Fruit fly (Drosophila melanogaster) whole organism, prepupa: ENCODE measurements around the gene CARPB.

Experiments used
- Blimp-1 ChIP-seq: fragments of 200-800 bp; sonication (Bioruptor generic); optimal IDR thresholded peaks from 3 replicates; lab custom pipeline; 2017; ENCODE audit warnings: missing biosample characterization, missing genetic modification characterization, mild to moderate bottlenecking, moderate library complexity, missing genetic modification reagents
- CG11294 ChIP-seq: fragments of 200-800 bp; sonication (Bioruptor generic); IDR thresholded peaks from 2 replicates; pipeline ENCODE4 v1.3.6; 2022; ENCODE audit warnings: missing biosample characterization, missing genetic modification characterization
- CG16779 ChIP-seq: fragments of 200-800 bp; sonication (Bioruptor generic); optimal IDR thresholded peaks from 3 replicates; lab custom pipeline; 2017; ENCODE audit warnings: missing biosample characterization, mild to moderate bottlenecking, missing genetic modification characterization
- CG7368 ChIP-seq: fragments of 200-800 bp; sonication (Bioruptor generic); optimal IDR thresholded peaks from 3 replicates; lab custom pipeline; 2016; ENCODE audit warnings: missing biosample characterization, missing genetic modification characterization
- CG8119 ChIP-seq: fragments of 200-800 bp; sonication (Bioruptor generic); IDR thresholded peaks from 3 replicates; pipeline ENCODE4 v1.3.6; 2022; ENCODE audit warnings: missing biosample characterization, missing genetic modification characterization
- CG8632 ChIP-seq: fragments of 200-800 bp; sonication (Bioruptor generic); optimal IDR thresholded peaks from 3 replicates; lab custom pipeline; 2016; ENCODE audit warnings: missing biosample characterization, missing genetic modification characterization
- Hr38 ChIP-seq: sonication (Bioruptor generic); optimal IDR thresholded peaks from 2 replicates; lab custom pipeline; 2016; ENCODE audit warnings: missing biosample characterization, missing genetic modification characterization
- Met ChIP-seq: fragments of 200-800 bp; sonication (Bioruptor generic); optimal IDR thresholded peaks from 3 replicates; lab custom pipeline; 2016; ENCODE audit warnings: missing biosample characterization, missing genetic modification characterization
- Sox102F ChIP-seq: fragments of 200-800 bp; sonication (Bioruptor generic); optimal IDR thresholded peaks from 2 replicates; lab custom pipeline; 2016; ENCODE audit warnings: missing biosample characterization, mild to moderate bottlenecking, missing genetic modification characterization
- cyc ChIP-seq: fragments of 200-800 bp; sonication (Bioruptor generic); optimal IDR thresholded peaks from 3 replicates; lab custom pipeline; 2016; ENCODE audit warnings: missing biosample characterization, missing genetic modification characterization

- TF ChIP-seq cyc (GFP tag; lab: Kevin White, UChicago): no peak
- TF ChIP-seq Hr38: no peak
- no peak for TF ChIP-seq CG8632 (GFP tag; lab: Kevin White, UChicago)
- TF ChIP-seq Blimp-1 (GFP tag; lab: Kevin White, UChicago): no peak
- no peak for TF ChIP-seq CG11294 (GFP tag; lab: Robert Waterston, UW)
- TF ChIP-seq CG8119: no peak
- TF ChIP-seq CG7368 (GFP tag; lab: Kevin White, UChicago): no peak
- no peak for TF ChIP-seq CG16779 (tag; lab: Kevin White, UChicago)
- no peak for TF ChIP-seq Sox102F (GFP tag; lab: Kevin White, UChicago)
- TF ChIP-seq Met (GFP tag; lab: Kevin White, UChicago): no peak
These were observed 48.2 kb upstream of the CARPB start for dm6 chrX:9734808-9735207.
